Fruit fly (Drosophila melanogaster) whole organism, embryonic: ENCODE data around the gene Tep4.

ENCODE experiments used
- Atf-2 ChIP-seq: fragments of 200-800 bp; sonication (Bioruptor generic); optimal IDR thresholded peaks from 2 replicates; lab custom pipeline; 2016; ENCODE audit warnings: missing biosample characterization, missing genetic modification characterization
- CG10209 ChIP-seq: fragments of 200-800 bp; sonication (Bioruptor generic); optimal IDR thresholded peaks from 3 replicates; lab custom pipeline; 2017; ENCODE audit warnings: missing biosample characterization, mild to moderate bottlenecking, missing genetic modification characterization, missing genetic modification reagents
- CG10654 ChIP-seq: fragments of 200-800 bp; sonication (Bioruptor generic); optimal IDR thresholded peaks from 2 replicates; lab custom pipeline; 2016; ENCODE audit warnings: missing biosample characterization, missing genetic modification characterization
- CG14014 ChIP-seq: fragments of 200-800 bp; sonication (Bioruptor generic); IDR thresholded peaks from 2 replicates; pipeline ENCODE4 v1.3.6; 2022; ENCODE audit warnings: missing biosample characterization, missing genetic modification characterization
- CG15269 ChIP-seq: fragments of 200-800 bp; sonication (Bioruptor generic); optimal IDR thresholded peaks from 2 replicates; lab custom pipeline; 2018; ENCODE audit warnings: missing biosample characterization, mild to moderate bottlenecking, missing genetic modification characterization, moderate library complexity
- CG17359 ChIP-seq: fragments of 200-800 bp; sonication (Bioruptor generic); optimal IDR thresholded peaks from 3 replicates; lab custom pipeline; 2018; ENCODE audit warnings: missing biosample characterization, mild to moderate bottlenecking, missing genetic modification characterization, moderate library complexity
- CG18262 ChIP-seq: fragments of 200-800 bp; optimal IDR thresholded peaks from 3 replicates; lab custom pipeline; 2019; ENCODE audit warnings: missing biosample characterization, mild to moderate bottlenecking, missing genetic modification characterization, moderate library complexity
- CG18599 ChIP-seq: fragments of 200-800 bp; sonication (Bioruptor generic); optimal IDR thresholded peaks from 3 replicates; lab custom pipeline; 2017; ENCODE audit warnings: missing biosample characterization, missing genetic modification characterization, mild to moderate bottlenecking, moderate library complexity, missing genetic modification reagents
- CG30020 ChIP-seq: fragments of 200-800 bp; optimal IDR thresholded peaks from 2 replicates; lab custom pipeline; 2019; ENCODE audit warnings: missing biosample characterization, mild to moderate bottlenecking, missing genetic modification characterization, moderate library complexity
- CG30431 ChIP-seq: fragments of 200-800 bp; sonication (Bioruptor generic); optimal IDR thresholded peaks from 2 replicates; lab custom pipeline; 2017; ENCODE audit warnings: missing biosample characterization, missing genetic modification characterization
- CG32532 ChIP-seq: fragments of 200-800 bp; sonication (Bioruptor generic); IDR thresholded peaks from 2 replicates; pipeline ENCODE4 v1.3.6; 2022; ENCODE audit warnings: missing biosample characterization, missing genetic modification characterization
- CG3995 ChIP-seq: fragments of 200-800 bp; sonication (Bioruptor generic); optimal IDR thresholded peaks from 3 replicates; lab custom pipeline; 2016; ENCODE audit warnings: missing biosample characterization, missing genetic modification characterization
- CG4424 ChIP-seq: fragments of 200-800 bp; sonication (Bioruptor generic); optimal IDR thresholded peaks from 3 replicates; lab custom pipeline; 2016; ENCODE audit warnings: missing biosample characterization, missing genetic modification characterization
- CG5180 ChIP-seq: fragments of 200-800 bp; sonication (Bioruptor generic); optimal IDR thresholded peaks from 3 replicates; lab custom pipeline; 2017; ENCODE audit warnings: missing biosample characterization, missing genetic modification characterization, mild to moderate bottlenecking, moderate library complexity, missing genetic modification reagents
- CG9437 ChIP-seq: fragments of 200-800 bp; sonication (Bioruptor generic); optimal IDR thresholded peaks from 2 replicates; lab custom pipeline; 2018; ENCODE audit warnings: missing biosample characterization, mild to moderate bottlenecking, missing genetic modification characterization
- CG9932 ChIP-seq: fragments of 200-800 bp; sonication (Bioruptor generic); IDR thresholded peaks from 2 replicates; pipeline ENCODE4 v1.3.6; 2022; ENCODE audit warnings: missing biosample characterization, missing genetic modification characterization
- E2f2 ChIP-seq: fragments of 200-800 bp; sonication (Bioruptor generic); IDR thresholded peaks from 2 replicates; pipeline ENCODE4 v1.3.6; 2022; ENCODE audit warnings: missing biosample characterization, missing genetic modification characterization
- Ets65A ChIP-seq: fragments of 200-800 bp; sonication (Bioruptor generic); peaks from one replicate; lab custom pipeline; 2016; ENCODE audit warnings: missing biosample characterization, missing genetic modification characterization
- Fer3 ChIP-seq: fragments of 200-800 bp; sonication (Bioruptor generic); optimal IDR thresholded peaks from 2 replicates; lab custom pipeline; 2018; ENCODE audit warnings: missing biosample characterization, mild to moderate bottlenecking, missing genetic modification characterization, moderate library complexity
- Hr78 ChIP-seq, 2 experiments: fragments of 200-800 bp in 1 of 2; fragments of >200 bp in 1 of 2; sonication (Bioruptor generic) in 1 of 2; optimal IDR thresholded peaks; 2 replicates each; lab custom pipeline; 2017 to 2019; ENCODE audit warnings: missing biosample characterization in 2 of 2, missing genetic modification characterization in 2 of 2, mild to moderate bottlenecking in 1 of 2, moderate library complexity in 1 of 2
- Hsf ChIP-seq: fragments of 200-800 bp; sonication (Bioruptor generic); optimal IDR thresholded peaks from 3 replicates; lab custom pipeline; 2016; ENCODE audit warnings: missing biosample characterization, missing genetic modification characterization
- Max ChIP-seq: fragments of 200-800 bp; sonication (Bioruptor generic); optimal IDR thresholded peaks from 2 replicates; lab custom pipeline; 2016; ENCODE audit warnings: missing biosample characterization, mild to moderate bottlenecking, missing genetic modification characterization
- Meics ChIP-seq: fragments of 200-800 bp; sonication (Bioruptor generic); optimal IDR thresholded peaks from 2 replicates; lab custom pipeline; 2017; ENCODE audit warnings: missing biosample characterization, mild to moderate bottlenecking, missing genetic modification characterization
- Ssrp ChIP-seq: fragments of 200-800 bp; sonication (Bioruptor generic); optimal IDR thresholded peaks from 2 replicates; lab custom pipeline; 2018; ENCODE audit warnings: missing biosample characterization, mild to moderate bottlenecking, missing genetic modification characterization, moderate library complexity
- Stat92E ChIP-seq, 3 experiments: fragments of >200 bp in 2 of 3; fragments of 200-800 bp in 1 of 3; sonication (Bioruptor generic) in 1 of 3; optimal IDR thresholded peaks; 2 replicates each; lab custom pipeline; 2017 to 2019; ENCODE audit warnings: missing biosample characterization in 3 of 3, missing genetic modification characterization in 3 of 3, mild to moderate bottlenecking in 1 of 3, moderate library complexity in 1 of 3
- Trl ChIP-seq, 3 experiments: fragments of >200 bp in 2 of 3; fragments of 200-800 bp in 1 of 3; sonication (Bioruptor generic) in 1 of 3; optimal IDR thresholded peaks; 2 replicates in 1 of 3; 3 replicates in 2 of 3; lab custom pipeline; 2016 to 2017; ENCODE audit warnings: missing biosample characterization in 1 of 3, missing genetic modification characterization in 1 of 3
- Xrp1 ChIP-seq: fragments of 200-800 bp; sonication (Bioruptor generic); IDR thresholded peaks from 2 replicates; pipeline ENCODE4 v1.3.6; 2022; ENCODE audit warnings: missing biosample characterization, missing genetic modification characterization
- bigmax ChIP-seq: fragments of 200-800 bp; sonication (Bioruptor generic); optimal IDR thresholded peaks from 2 replicates; lab custom pipeline; 2018; ENCODE audit warnings: missing biosample characterization, mild to moderate bottlenecking, missing genetic modification characterization
- bowl ChIP-seq: fragments of 200-800 bp; sonication (Bioruptor generic); IDR thresholded peaks from 2 replicates; pipeline ENCODE4 v1.3.6; 2022; ENCODE audit warnings: missing biosample characterization, missing genetic modification characterization
- dpn ChIP-seq, 2 experiments: fragments of 200-800 bp; sonication (Bioruptor generic); optimal IDR thresholded peaks; 3 replicates each; lab custom pipeline; 2016; ENCODE audit warnings: missing biosample characterization in 2 of 2, missing genetic modification characterization in 2 of 2
- esg ChIP-seq: fragments of 200-800 bp; sonication (Bioruptor generic); conservative IDR thresholded peaks from 2 replicates; pipeline ENCODE4 v1.3.6; 2022; ENCODE audit warnings: missing biosample characterization, missing genetic modification characterization
- fd96Cb ChIP-seq: fragments of 200-800 bp; sonication (Bioruptor generic); optimal IDR thresholded peaks from 2 replicates; lab custom pipeline; 2018; ENCODE audit warnings: missing biosample characterization, mild to moderate bottlenecking, missing genetic modification characterization, moderate library complexity
- gem ChIP-seq: fragments of 200-800 bp; sonication (Bioruptor generic); optimal IDR thresholded peaks from 2 replicates; lab custom pipeline; 2019; ENCODE audit warnings: missing biosample characterization, mild to moderate bottlenecking, missing genetic modification characterization, moderate library complexity
- gsb-n ChIP-seq: fragments of 200-800 bp; sonication (Bioruptor generic); optimal IDR thresholded peaks from 3 replicates; lab custom pipeline; 2018; ENCODE audit warnings: missing biosample characterization, mild to moderate bottlenecking, missing genetic modification characterization
- hkb ChIP-seq, 2 experiments: fragments of 200-800 bp in 1 of 2; fragments of >200 bp in 1 of 2; sonication (Bioruptor generic) in 1 of 2; IDR thresholded peaks in 1 of 2; optimal IDR thresholded peaks in 1 of 2; 2 replicates each; pipeline versions ENCODE4 v1.3.6 to Lab custom; 2017 to 2022; ENCODE audit warnings: missing biosample characterization in 1 of 2, missing genetic modification characterization in 1 of 2
- inv ChIP-seq: fragments of 200-800 bp; sonication (Bioruptor generic); IDR thresholded peaks from 2 replicates; pipeline ENCODE4 v1.3.6; 2022; ENCODE audit warnings: missing biosample characterization, missing genetic modification characterization; ENCODE audit not compliant: partially characterized antibody
- klu ChIP-seq: fragments of 200-800 bp; sonication (Bioruptor generic); IDR thresholded peaks from 2 replicates; pipeline ENCODE4 v1.3.6; 2022; ENCODE audit warnings: missing biosample characterization, missing genetic modification characterization
- kni ChIP-seq: fragments of 200-800 bp; sonication (Bioruptor generic); optimal IDR thresholded peaks from 3 replicates; lab custom pipeline; 2017; ENCODE audit warnings: mild to moderate bottlenecking, missing biosample characterization, missing genetic modification reagents, missing genetic modification characterization
- lbe ChIP-seq: fragments of 200-800 bp; sonication (Bioruptor generic); optimal IDR thresholded peaks from 2 replicates; lab custom pipeline; 2016; ENCODE audit warnings: missing biosample characterization, mild to moderate bottlenecking, missing genetic modification characterization
- mam ChIP-seq: fragments of 200-800 bp; sonication (Bioruptor generic); optimal IDR thresholded peaks from 3 replicates; lab custom pipeline; 2016; ENCODE audit warnings: missing biosample characterization, missing genetic modification characterization
- nau ChIP-seq: fragments of 200-800 bp; sonication (Bioruptor generic); optimal IDR thresholded peaks from 3 replicates; lab custom pipeline; 2017; ENCODE audit warnings: missing biosample characterization, mild to moderate bottlenecking, missing genetic modification characterization, missing genetic modification reagents
- pho ChIP-seq: fragments of 200-800 bp; sonication (Bioruptor generic); optimal IDR thresholded peaks from 2 replicates; lab custom pipeline; 2016; ENCODE audit warnings: missing biosample characterization, missing genetic modification characterization
- phol ChIP-seq: fragments of 200-800 bp; sonication (Bioruptor generic); optimal IDR thresholded peaks from 3 replicates; lab custom pipeline; 2018; ENCODE audit warnings: missing biosample characterization, mild to moderate bottlenecking, missing genetic modification characterization, moderate library complexity
- pum ChIP-seq: fragments of 200-800 bp; sonication (Bioruptor generic); optimal IDR thresholded peaks from 2 replicates; lab custom pipeline; 2016; ENCODE audit warnings: missing biosample characterization, missing genetic modification characterization
- so ChIP-seq: fragments of 200-800 bp; sonication (Bioruptor generic); IDR thresholded peaks from 3 replicates; pipeline ENCODE4 v1.3.6; 2022; ENCODE audit warnings: missing biosample characterization, missing genetic modification characterization
- stwl ChIP-seq: fragments of 200-800 bp; sonication (Bioruptor generic); optimal IDR thresholded peaks from 3 replicates; lab custom pipeline; 2018; ENCODE audit warnings: missing biosample characterization, mild to moderate bottlenecking, missing genetic modification characterization, moderate library complexity
- tup ChIP-seq: fragments of 200-800 bp; sonication (Bioruptor generic); optimal IDR thresholded peaks from 2 replicates; lab custom pipeline; 2016; ENCODE audit warnings: missing biosample characterization, mild to moderate bottlenecking, missing genetic modification characterization, moderate library complexity
- vvl ChIP-seq: fragments of 200-800 bp; sonication (Bioruptor generic); IDR thresholded peaks from 2 replicates; pipeline ENCODE4 v1.3.6; 2022; ENCODE audit warnings: missing biosample characterization, missing genetic modification characterization

The Tep4 gene

dm6 chr2L:19583926-19584392 is 35.7 kb downstream of the Tep4 start, which contains the start of the genes PCNA2 and CG10366 (continued):
- TF ChIP-seq hkb (optimal IDR thresholded peaks at IDR 0.05; lab: Kevin White, UChicago) (peak; percentile 79), hkb (GFP tag; IDR thresholded peaks at IDR 0.05; lab: Robert Waterston, UW) (0 out of 2 replicates have a peak, but pooled peaks have one; percentile 23), nau (GFP tag; lab: Kevin White, UChicago) (peak; percentile 29), vvl (GFP tag; lab: Robert Waterston, UW) (peak; percentile 54; the same call in 1 of the 2 replicates), CG5180 (GFP tag; lab: Kevin White, UChicago) (no peak), bowl (GFP tag; lab: Robert Waterston, UW) (no peak), Hr78 (GFP tag; optimal IDR thresholded peaks at IDR 0.05; lab: Kevin White, UChicago) (no peak), mam (GFP tag; lab: Kevin White, UChicago) (peak; percentile 77), E2f2 (GFP tag; lab: Robert Waterston, UW) (peak; percentile 67), fd96Cb (tag; lab: Kevin White, UChicago) (peak; percentile 3), so (GFP tag; lab: Robert Waterston, UW) (no peak), Ssrp (tag; lab: Kevin White, UChicago) (peak; percentile 44), kni (GFP tag; lab: Kevin White, UChicago) (peak; percentile 42), CG10654 (peak; percentile 70), phol (tag; lab: Kevin White, UChicago) (peak; percentile 90), Max (peak; percentile 76), Atf-2 (GFP tag; lab: Kevin White, UChicago) (peak; percentile 57), tup (GFP tag; lab: Kevin White, UChicago) (peak; percentile 21), inv (GFP tag; lab: Robert Waterston, UW) (peak; percentile 67; the same call in 1 of the 2 replicates), CG3995 (peak; percentile 65), Stat92E (GFP tag; optimal IDR thresholded peaks at IDR 0.05; lab: Kevin White, UChicago) (no peak), CG15269 (tag; lab: Kevin White, UChicago) (peak; percentile 67), CG17359 (tag; lab: Kevin White, UChicago) (peak; percentile 39), CG10209 (peak; percentile 42), CG14014 (GFP tag; lab: Robert Waterston, UW) (no peak), gsb-n (tag; lab: Kevin White, UChicago) (peak; percentile 75), pho (peak; percentile 65), pum (GFP tag; lab: Kevin White, UChicago) (peak; percentile 74), Trl (optimal IDR thresholded peaks at IDR 0.05; lab: Kevin White, UChicago) (no peak), Trl (GFP tag; optimal IDR thresholded peaks at IDR 0.05; lab: Kevin White, UChicago) (peak; percentile 85), dpn (GFP tag; optimal IDR thresholded peaks at IDR 0.05; lab: Kevin White, UChicago) (peak; percentile 75 to 80), CG9932 (GFP tag; lab: Robert Waterston, UW) (peak; percentile 67), lbe (no peak), klu (peak; percentile 25; the same call in 1 of the 2 replicates), CG9437 (GFP tag; lab: Kevin White, UChicago) (peak; percentile 28), Meics (GFP tag; lab: Kevin White, UChicago) (peak; percentile 56), Xrp1 (GFP tag; lab: Robert Waterston, UW) (peak; percentile 61; the same call in 1 of the 2 replicates), Fer3 (tag; lab: Kevin White, UChicago) (peak; percentile 63), bigmax (GFP tag; lab: Kevin White, UChicago) (no peak), CG4424 (peak; percentile 50), CG30431 (GFP tag; lab: Kevin White, UChicago) (no peak), CG30020 (tag; lab: Kevin White, UChicago) (peak; percentile 52), Ets65A (GFP tag; lab: Kevin White, UChicago) (peak; percentile 96), CG18599 (GFP tag; lab: Kevin White, UChicago) (peak; percentile 59), CG32532 (GFP tag; lab: Robert Waterston, UW) (peak; percentile 64), esg (peak; percentile 45; the same call in 1 of the 2 replicates), Hsf (GFP tag; lab: Kevin White, UChicago) (peak; percentile 78), stwl (tag; lab: Kevin White, UChicago) (peak; percentile 56), CG18262 (tag; lab: Kevin White, UChicago) (peak; percentile 54), gem (tag; lab: Kevin White, UChicago) (peak; percentile 78)
